Worm (Caenorhabditis elegans): ENCODE measurements around the gene C46F11.5.

DNA sequence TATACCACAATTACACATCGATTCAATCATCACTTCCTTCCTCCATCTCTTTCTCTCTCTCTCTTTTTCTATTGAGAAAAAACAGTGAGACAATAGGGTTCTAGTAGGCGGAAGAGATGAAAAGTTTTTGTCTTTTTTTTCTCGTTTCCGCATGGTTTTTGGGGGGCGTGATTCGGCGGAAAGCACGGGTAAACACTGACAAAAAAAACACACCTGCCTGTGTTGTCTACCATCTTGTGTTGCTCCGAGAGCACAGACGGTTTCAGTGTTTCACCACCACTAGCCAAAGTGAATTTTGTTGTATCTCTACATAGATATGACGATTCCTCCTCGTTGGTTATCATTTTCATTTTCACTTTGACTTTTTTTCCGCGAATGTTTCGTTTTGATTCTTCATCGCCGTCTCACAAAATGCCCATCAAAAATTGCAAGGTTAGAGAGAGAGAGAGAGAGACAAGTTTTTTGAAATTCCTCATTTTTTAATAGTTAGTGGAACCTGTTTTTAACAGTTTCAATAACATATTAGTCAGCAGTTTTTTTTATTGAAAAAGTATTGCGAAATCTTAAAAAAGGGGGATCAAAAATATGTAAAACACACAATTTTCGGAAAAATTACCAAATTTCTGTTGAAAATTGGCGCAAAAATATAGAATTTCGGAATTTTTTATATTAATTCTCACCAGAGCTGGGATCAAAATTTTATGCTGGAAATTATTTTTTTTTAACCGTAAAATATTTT is 20.0 kb downstream of the C46F11.5 start:
- no peak for TF ChIP-seq aly-1 (tag; optimal IDR thresholded peaks at IDR 0.05)
- TF ChIP-seq flt-1 (GFP tag; IDR thresholded peaks at IDR 0.05), result no peak
- TF ChIP-seq ama-1 (optimal IDR thresholded peaks at IDR 0.05), result no peak
- no peak for TF ChIP-seq tra-4 (tag; optimal IDR thresholded peaks at IDR 0.05)
- no peak for TF ChIP-seq sea-1 (GFP tag; conservative IDR thresholded peaks at IDR 0.05)
- no peak for TF ChIP-seq tbx-37 (GFP tag; conservative IDR thresholded peaks at IDR 0.05)
- no peak for TF ChIP-seq ceh-13 (GFP tag; optimal IDR thresholded peaks at IDR 0.05)
- TF ChIP-seq ets-7 (tag; optimal IDR thresholded peaks at IDR 0.05), result no peak
- TF ChIP-seq hnd-1 (tag; optimal IDR thresholded peaks at IDR 0.05), result no peak
- no peak for TF ChIP-seq scrt-1 (GFP tag; IDR thresholded peaks at IDR 0.05)
- no peak for TF ChIP-seq hmg-4 (GFP tag; optimal IDR thresholded peaks at IDR 0.05)
- no peak for TF ChIP-seq pes-1 (GFP tag; IDR thresholded peaks at IDR 0.05)
- TF ChIP-seq F13C5.2 (tag; optimal IDR thresholded peaks at IDR 0.05), result no peak
- TF ChIP-seq hmbx-1 (tag; optimal IDR thresholded peaks at IDR 0.05), result no peak
